Fruit fly (Drosophila melanogaster) whole organism, embryonic: ENCODE measurements around the gene CG6901.

ENCODE experiments used
- Adf1 ChIP-seq: fragments of 200-800 bp; sonication (Bioruptor generic); IDR thresholded peaks from 2 replicates; pipeline ENCODE4 v1.3.6; 2022; ENCODE audit warnings: missing biosample characterization, missing genetic modification characterization
- Atf-2 ChIP-seq: fragments of 200-800 bp; sonication (Bioruptor generic); optimal IDR thresholded peaks from 2 replicates; lab custom pipeline; 2016; ENCODE audit warnings: missing biosample characterization, missing genetic modification characterization
- Atf6 ChIP-seq: fragments of 200-800 bp; sonication (Bioruptor generic); IDR thresholded peaks from 2 replicates; pipeline ENCODE4 v1.3.6; 2022; ENCODE audit warnings: missing biosample characterization, missing genetic modification characterization
- C15 ChIP-seq: fragments of 200-800 bp; sonication (Bioruptor generic); IDR thresholded peaks from 3 replicates; pipeline ENCODE4 v1.3.6; 2022; ENCODE audit warnings: missing biosample characterization, missing genetic modification characterization
- CG10209 ChIP-seq: fragments of 200-800 bp; sonication (Bioruptor generic); optimal IDR thresholded peaks from 3 replicates; lab custom pipeline; 2017; ENCODE audit warnings: missing biosample characterization, mild to moderate bottlenecking, missing genetic modification characterization, missing genetic modification reagents
- CG11560 ChIP-seq: fragments of 200-800 bp; sonication (Bioruptor generic); IDR thresholded peaks from 3 replicates; pipeline ENCODE4 v1.3.6; 2022; ENCODE audit warnings: missing biosample characterization, missing genetic modification characterization
- CG13287 ChIP-seq: fragments of 200-800 bp; sonication (Bioruptor generic); IDR thresholded peaks from 2 replicates; pipeline ENCODE4 v1.3.6; 2022; ENCODE audit warnings: missing biosample characterization, missing genetic modification characterization; ENCODE audit not compliant: partially characterized antibody
- CG14441 ChIP-seq: fragments of 200-800 bp; sonication (Bioruptor generic); IDR thresholded peaks from 2 replicates; pipeline ENCODE4 v1.3.6; 2022; ENCODE audit warnings: missing biosample characterization, missing genetic modification characterization
- CG15514 ChIP-seq: fragments of 200-800 bp; sonication (Bioruptor generic); optimal IDR thresholded peaks from 3 replicates; lab custom pipeline; 2017; ENCODE audit warnings: missing biosample characterization, missing genetic modification characterization, mild to moderate bottlenecking, moderate library complexity, missing genetic modification reagents
- CG15696 ChIP-seq: fragments of 200-800 bp; sonication (Bioruptor generic); optimal IDR thresholded peaks from 2 replicates; lab custom pipeline; 2019; ENCODE audit warnings: missing biosample characterization, mild to moderate bottlenecking, missing genetic modification characterization, moderate library complexity
- CG1603 ChIP-seq: fragments of 200-800 bp; sonication (Bioruptor generic); optimal IDR thresholded peaks from 2 replicates; lab custom pipeline; 2019; ENCODE audit warnings: missing biosample characterization, mild to moderate bottlenecking, missing genetic modification characterization, moderate library complexity
- CG16815 ChIP-seq: fragments of 200-800 bp; sonication (Bioruptor generic); optimal IDR thresholded peaks from 3 replicates; lab custom pipeline; 2017; ENCODE audit warnings: missing biosample characterization, mild to moderate bottlenecking, missing genetic modification characterization
- CG17612 ChIP-seq: fragments of 200-800 bp; sonication (Bioruptor generic); IDR thresholded peaks from 2 replicates; pipeline ENCODE4 v1.3.6; 2022; ENCODE audit warnings: missing biosample characterization, missing genetic modification characterization
- CG18476 ChIP-seq: fragments of 200-800 bp; sonication (Bioruptor generic); optimal IDR thresholded peaks from 2 replicates; lab custom pipeline; 2016; ENCODE audit warnings: missing biosample characterization, mild to moderate bottlenecking, missing genetic modification characterization
- CG3065 ChIP-seq: fragments of 200-800 bp; sonication (Bioruptor generic); optimal IDR thresholded peaks from 2 replicates; lab custom pipeline; 2016; ENCODE audit warnings: missing biosample characterization, missing genetic modification characterization
- CG31224 ChIP-seq: fragments of 200-800 bp; sonication (Bioruptor generic); IDR thresholded peaks from 2 replicates; pipeline ENCODE4 v1.3.6; 2022; ENCODE audit warnings: missing biosample characterization, missing genetic modification characterization
- CG3163 ChIP-seq: fragments of 200-800 bp; sonication (Bioruptor generic); optimal IDR thresholded peaks from 3 replicates; lab custom pipeline; 2016; ENCODE audit warnings: missing biosample characterization, missing genetic modification characterization
- CG32532 ChIP-seq: fragments of 200-800 bp; sonication (Bioruptor generic); IDR thresholded peaks from 2 replicates; pipeline ENCODE4 v1.3.6; 2022; ENCODE audit warnings: missing biosample characterization, missing genetic modification characterization
- CG32767 ChIP-seq: fragments of 200-800 bp; sonication (Bioruptor generic); IDR thresholded peaks from 2 replicates; pipeline ENCODE4 v1.3.6; 2022; ENCODE audit warnings: missing biosample characterization, missing genetic modification characterization
- CG34376 ChIP-seq: fragments of 200-800 bp; sonication (Bioruptor generic); optimal IDR thresholded peaks from 2 replicates; lab custom pipeline; 2018; ENCODE audit warnings: missing biosample characterization, mild to moderate bottlenecking, missing genetic modification characterization
- CG5953 ChIP-seq: fragments of 200-800 bp; sonication (Bioruptor generic); IDR thresholded peaks from 2 replicates; pipeline ENCODE4 v1.3.6; 2022; ENCODE audit warnings: missing biosample characterization, missing genetic modification characterization
- CG7357 ChIP-seq: fragments of 200-800 bp; sonication (Bioruptor generic); IDR thresholded peaks from 3 replicates; pipeline ENCODE4 v1.3.6; 2022; ENCODE audit warnings: missing biosample characterization, missing genetic modification characterization
- CG8388 ChIP-seq: fragments of 200-800 bp; sonication (Bioruptor generic); optimal IDR thresholded peaks from 2 replicates; lab custom pipeline; 2019; ENCODE audit warnings: missing biosample characterization, mild to moderate bottlenecking, missing genetic modification characterization, moderate library complexity
- Chrac-16 ChIP-seq: fragments of 200-800 bp; sonication (Bioruptor generic); optimal IDR thresholded peaks from 3 replicates; lab custom pipeline; 2016; ENCODE audit warnings: missing biosample characterization, missing genetic modification characterization
- Meics ChIP-seq: fragments of 200-800 bp; sonication (Bioruptor generic); optimal IDR thresholded peaks from 2 replicates; lab custom pipeline; 2017; ENCODE audit warnings: missing biosample characterization, mild to moderate bottlenecking, missing genetic modification characterization
- Mes4 ChIP-seq: fragments of 200-800 bp; sonication (Bioruptor generic); optimal IDR thresholded peaks from 2 replicates; lab custom pipeline; 2016; ENCODE audit warnings: missing biosample characterization, missing genetic modification characterization
- NFAT ChIP-seq: fragments of 200-800 bp; sonication (Bioruptor generic); IDR thresholded peaks from 2 replicates; pipeline ENCODE4 v1.3.6; 2022; ENCODE audit warnings: missing biosample characterization, missing genetic modification characterization
- Nf-YB ChIP-seq: fragments of 200-800 bp; sonication (Bioruptor generic); optimal IDR thresholded peaks from 3 replicates; lab custom pipeline; 2019; ENCODE audit warnings: missing biosample characterization, mild to moderate bottlenecking, missing genetic modification characterization, moderate library complexity
- Sox100B ChIP-seq: fragments of 200-800 bp; sonication (Bioruptor generic); optimal IDR thresholded peaks from 3 replicates; lab custom pipeline; 2018; ENCODE audit warnings: missing biosample characterization, mild to moderate bottlenecking, missing genetic modification characterization
- abd-A ChIP-seq: fragments of 200-800 bp; sonication (Bioruptor generic); optimal IDR thresholded peaks from 3 replicates; lab custom pipeline; 2019; ENCODE audit warnings: missing biosample characterization, mild to moderate bottlenecking, missing genetic modification characterization, moderate library complexity
- ac ChIP-seq: fragments of 200-800 bp; sonication (Bioruptor generic); optimal IDR thresholded peaks from 3 replicates; lab custom pipeline; 2017; ENCODE audit warnings: missing biosample characterization, mild to moderate bottlenecking, missing genetic modification characterization
- al ChIP-seq: fragments of 200-800 bp; sonication (Bioruptor generic); IDR thresholded peaks from 2 replicates; pipeline ENCODE4 v1.3.6; 2022; ENCODE audit warnings: missing biosample characterization, missing genetic modification characterization
- ato ChIP-seq: fragments of 200-800 bp; sonication (Bioruptor generic); IDR thresholded peaks from 2 replicates; pipeline ENCODE4 v1.3.6; 2022; ENCODE audit warnings: missing biosample characterization, missing genetic modification characterization; ENCODE audit not compliant: partially characterized antibody
- bcd ChIP-seq: fragments of 200-800 bp; sonication (Bioruptor generic); optimal IDR thresholded peaks from 2 replicates; lab custom pipeline; 2017; ENCODE audit warnings: missing biosample characterization, mild to moderate bottlenecking, missing genetic modification characterization
- chn ChIP-seq: fragments of 200-800 bp; sonication (Bioruptor generic); optimal IDR thresholded peaks from 2 replicates; lab custom pipeline; 2016; ENCODE audit warnings: missing biosample characterization, missing genetic modification characterization
- crp ChIP-seq, 2 experiments: fragments of 200-800 bp; sonication (Bioruptor generic); optimal IDR thresholded peaks; 2 replicates in 1 of 2; 3 replicates in 1 of 2; lab custom pipeline; 2017; ENCODE audit warnings: missing biosample characterization in 2 of 2, missing genetic modification characterization in 2 of 2, mild to moderate bottlenecking in 1 of 2, moderate library complexity in 1 of 2
- da ChIP-seq: fragments of 200-800 bp; sonication (Bioruptor generic); optimal IDR thresholded peaks from 2 replicates; lab custom pipeline; 2016; ENCODE audit warnings: missing biosample characterization, missing genetic modification characterization
- disco-r ChIP-seq: fragments of 200-800 bp; sonication (Bioruptor generic); optimal IDR thresholded peaks from 2 replicates; lab custom pipeline; 2016; ENCODE audit warnings: missing biosample characterization, missing genetic modification characterization
- fd96Cb ChIP-seq: fragments of 200-800 bp; sonication (Bioruptor generic); optimal IDR thresholded peaks from 2 replicates; lab custom pipeline; 2018; ENCODE audit warnings: missing biosample characterization, mild to moderate bottlenecking, missing genetic modification characterization, moderate library complexity
- ind ChIP-seq: fragments of 200-800 bp; sonication (Bioruptor generic); optimal IDR thresholded peaks from 3 replicates; lab custom pipeline; 2016; ENCODE audit warnings: missing biosample characterization, missing genetic modification characterization
- jigr1 ChIP-seq: fragments of 200-800 bp; sonication (Bioruptor generic); IDR thresholded peaks from 3 replicates; pipeline ENCODE4 v1.3.6; 2022; ENCODE audit warnings: missing biosample characterization, missing genetic modification characterization
- lilli ChIP-seq: fragments of 200-800 bp; sonication (Bioruptor generic); optimal IDR thresholded peaks from 3 replicates; lab custom pipeline; 2016; ENCODE audit warnings: missing biosample characterization, missing genetic modification characterization
- mirr ChIP-seq: fragments of 200-800 bp; sonication (Bioruptor generic); optimal IDR thresholded peaks from 3 replicates; lab custom pipeline; 2018; ENCODE audit warnings: missing biosample characterization, mild to moderate bottlenecking, missing genetic modification characterization
- nerfin-1 ChIP-seq: fragments of 200-800 bp; sonication (Bioruptor generic); optimal IDR thresholded peaks from 3 replicates; lab custom pipeline; 2019; ENCODE audit warnings: missing biosample characterization, mild to moderate bottlenecking, missing genetic modification characterization, moderate library complexity
- pita ChIP-seq: fragments of 200-800 bp; sonication (Bioruptor generic); optimal IDR thresholded peaks from 2 replicates; lab custom pipeline; 2017; ENCODE audit warnings: missing biosample characterization, mild to moderate bottlenecking, missing genetic modification characterization
- repo ChIP-seq: fragments of 200-800 bp; sonication (Bioruptor generic); optimal IDR thresholded peaks from 2 replicates; lab custom pipeline; 2016; ENCODE audit warnings: missing biosample characterization, missing genetic modification characterization
- sd ChIP-seq: fragments of 200-800 bp; sonication (Bioruptor generic); optimal IDR thresholded peaks from 3 replicates; lab custom pipeline; 2018; ENCODE audit warnings: missing biosample characterization, mild to moderate bottlenecking, missing genetic modification characterization, moderate library complexity
- sens-2 ChIP-seq: fragments of 200-800 bp; sonication (Bioruptor generic); IDR thresholded peaks from 2 replicates; pipeline ENCODE4 v1.3.6; 2022; ENCODE audit warnings: missing biosample characterization, missing genetic modification characterization
- so ChIP-seq: fragments of 200-800 bp; sonication (Bioruptor generic); IDR thresholded peaks from 3 replicates; pipeline ENCODE4 v1.3.6; 2022; ENCODE audit warnings: missing biosample characterization, missing genetic modification characterization
- sug ChIP-seq: fragments of 200-800 bp; optimal IDR thresholded peaks from 2 replicates; lab custom pipeline; 2019; ENCODE audit warnings: missing biosample characterization, mild to moderate bottlenecking, missing genetic modification characterization, moderate library complexity
- tup ChIP-seq: fragments of 200-800 bp; sonication (Bioruptor generic); optimal IDR thresholded peaks from 2 replicates; lab custom pipeline; 2016; ENCODE audit warnings: missing biosample characterization, mild to moderate bottlenecking, missing genetic modification characterization, moderate library complexity
- vfl ChIP-seq: fragments of 200-800 bp; sonication (Bioruptor generic); optimal IDR thresholded peaks from 2 replicates; lab custom pipeline; 2016; ENCODE audit warnings: missing biosample characterization, missing genetic modification characterization

Gene CG6901

dm6 chr3R:16356863-16357215 lies 33.6 kb downstream of the CG6901 start, which contains the start of gene CG10311 (continued):
- TF ChIP-seq vfl (GFP tag; lab: Kevin White, UChicago) (no peak), repo (GFP tag; lab: Kevin White, UChicago) (no peak), mirr (GFP tag; lab: Kevin White, UChicago) (peak; percentile 8), jigr1 (GFP tag; lab: Robert Waterston, UW) (no peak), CG7357 (GFP tag; lab: Robert Waterston, UW) (no peak), Meics (GFP tag; lab: Kevin White, UChicago) (peak; percentile 1), CG32532 (GFP tag; lab: Robert Waterston, UW) (peak; percentile 17; the same call in 1 of the 2 replicates), Atf-2 (GFP tag; lab: Kevin White, UChicago) (no peak), CG31224 (GFP tag; lab: Robert Waterston, UW) (no peak), sd (tag; lab: Kevin White, UChicago) (no peak), al (no peak), ac (GFP tag; lab: Kevin White, UChicago) (no peak), sens-2 (GFP tag; lab: Robert Waterston, UW) (no peak), CG3065 (GFP tag; lab: Kevin White, UChicago) (no peak), CG32767 (no peak), sug (tag; lab: Kevin White, UChicago) (peak; percentile 14), bcd (GFP tag; lab: Kevin White, UChicago) (no peak), Mes4 (GFP tag; lab: Kevin White, UChicago) (no peak), CG1603 (no peak), CG8388 (GFP tag; lab: Kevin White, UChicago) (no peak), nerfin-1 (tag; lab: Kevin White, UChicago) (no peak), Chrac-16 (GFP tag; lab: Kevin White, UChicago) (no peak), disco-r (GFP tag; lab: Kevin White, UChicago) (no peak), CG5953 (no peak), CG13287 (GFP tag; lab: Robert Waterston, UW) (peak; percentile 55; the same call in 1 of the 2 replicates), CG18476 (GFP tag; lab: Kevin White, UChicago) (no peak), chn (GFP tag; lab: Kevin White, UChicago) (no peak), CG34376 (GFP tag; lab: Kevin White, UChicago) (peak; percentile 58), fd96Cb (tag; lab: Kevin White, UChicago) (no peak), lilli (no peak), ato (no peak), pita (GFP tag; lab: Kevin White, UChicago) (no peak), NFAT (GFP tag; lab: Robert Waterston, UW) (peak; percentile 28; the same call in 1 of the 2 replicates), C15 (GFP tag; lab: Robert Waterston, UW) (no peak), CG10209 (GFP tag; lab: Kevin White, UChicago) (no peak), da (GFP tag; lab: Kevin White, UChicago) (no peak), CG14441 (GFP tag; lab: Robert Waterston, UW) (no peak), CG11560 (tag; lab: Robert Waterston, UW) (no peak), tup (GFP tag; lab: Kevin White, UChicago) (no peak), CG15696 (tag; lab: Kevin White, UChicago) (no peak), Sox100B (GFP tag; lab: Kevin White, UChicago) (no peak), ind (GFP tag; lab: Kevin White, UChicago) (no peak), Atf6 (0 out of 2 replicates have a peak, but pooled peaks have one; percentile 18), so (GFP tag; lab: Robert Waterston, UW) (0 out of 3 replicates have a peak, but pooled peaks have one; percentile 12), Nf-YB (GFP tag; lab: Kevin White, UChicago) (no peak), CG16815 (no peak), CG15514 (peak; percentile 28), crp (GFP tag; optimal IDR thresholded peaks at IDR 0.05; lab: Kevin White, UChicago) (no peak), CG17612 (GFP tag; lab: Robert Waterston, UW) (no peak), abd-A (tag; lab: Kevin White, UChicago) (no peak), CG3163 (GFP tag; lab: Kevin White, UChicago) (no peak), Adf1 (GFP tag; lab: Robert Waterston, UW) (peak; percentile 53; the same call in 1 of the 2 replicates)
